Fruit fly (Drosophila melanogaster): ENCODE results near the gene SamDC.

DNA sequence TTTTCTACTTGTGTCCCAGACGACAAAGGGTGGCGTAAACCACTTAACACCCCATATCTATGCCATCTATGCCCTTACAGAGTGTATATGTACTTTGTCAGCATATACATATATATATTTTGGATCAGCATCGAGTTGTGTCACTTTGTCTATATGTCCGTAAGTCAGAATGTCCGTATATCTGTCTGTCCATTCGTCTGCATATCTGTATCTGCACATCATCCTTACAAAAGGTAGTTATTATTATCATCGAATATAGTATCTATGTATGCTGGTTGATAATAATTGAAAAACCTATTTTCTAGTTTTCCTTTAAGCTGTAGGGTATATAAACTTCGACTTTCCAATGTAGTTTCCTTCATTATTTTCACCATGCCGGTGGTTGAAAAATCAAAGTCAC is 11.9 kb downstream of the SamDC start:
- TF ChIP-seq Pif1A (GFP tag; optimal IDR thresholded peaks at IDR 0.05): no peak
- no peak for TF ChIP-seq Pif1B (GFP tag; optimal IDR thresholded peaks at IDR 0.05)
- TF ChIP-seq CG4496 (GFP tag; IDR thresholded peaks at IDR 0.05): no peak
- no peak for TF ChIP-seq CG32121 (GFP tag; IDR thresholded peaks at IDR 0.05)
- TF ChIP-seq CG9948 (tag; optimal IDR thresholded peaks at IDR 0.05): no peak
- TF ChIP-seq EcR (GFP tag; optimal IDR thresholded peaks at IDR 0.05): no peak

Data from whole organism, pupa.